Worm (Caenorhabditis elegans) whole organism, L1 larva: Measurements from ENCODE around the gene F11D11.6.

Experiments
- C16A3.4 ChIP-seq: fragments of 150-350 bp; optimal IDR thresholded peaks from 2 replicates; lab custom pipeline; 2014; ENCODE audit warnings: missing biosample characterization, missing genetic modification characterization
- C34B4.2 ChIP-seq: sonication (generic microtip); optimal IDR thresholded peaks from 2 replicates; lab custom pipeline; 2017; ENCODE audit warnings: mild to moderate bottlenecking, missing genetic modification characterization, missing compliant biosample characterization
- aha-1 ChIP-seq: fragments of 150-350 bp; optimal IDR thresholded peaks from 2 replicates; lab custom pipeline; 2014; ENCODE audit warnings: missing biosample characterization, missing genetic modification characterization
- aly-2 ChIP-seq: fragments of 150-350 bp; optimal IDR thresholded peaks from 2 replicates; lab custom pipeline; 2014; ENCODE audit warnings: missing biosample characterization, missing genetic modification characterization
- ama-1 ChIP-seq: fragments of 150-350 bp; optimal IDR thresholded peaks from 2 replicates; lab custom pipeline; 2014
- blmp-1 ChIP-seq: fragments of 150-350 bp; optimal IDR thresholded peaks from 2 replicates; lab custom pipeline; 2014; ENCODE audit warnings: missing biosample characterization, missing genetic modification characterization
- ceh-63 ChIP-seq: fragments of 200-800 bp; sonication (Bioruptor generic); optimal IDR thresholded peaks from 2 replicates; lab custom pipeline; 2018; ENCODE audit warnings: mild to moderate bottlenecking, missing genetic modification characterization, missing compliant biosample characterization
- ceh-82 ChIP-seq, 3 experiments: fragments of 150-350 bp in 1 of 3; sonication (generic microtip) in 2 of 3; optimal IDR thresholded peaks; 2 replicates each; lab custom pipeline; 2014 to 2017; ENCODE audit warnings: missing biosample characterization in 3 of 3, missing genetic modification characterization in 3 of 3
- dpl-1 ChIP-seq, 3 experiments: fragments of 150-350 bp in 2 of 3; sonication (generic microtip) in 1 of 3; optimal IDR thresholded peaks; 2 replicates each; lab custom pipeline; 2014 to 2017; ENCODE audit warnings: missing biosample characterization in 3 of 3, missing genetic modification characterization in 3 of 3, missing genetic modification reagents in 3 of 3
- efl-1 ChIP-seq, 4 experiments: fragments of 150-350 bp; optimal IDR thresholded peaks in 3 of 4; peaks in 1 of 4; 1 replicate in 1 of 4; 2 replicates in 3 of 4; lab custom pipeline; 2014; ENCODE audit warnings: missing biosample characterization in 2 of 4, missing genetic modification characterization in 2 of 4, missing genetic modification reagents in 2 of 4
- egl-27 ChIP-seq, 2 experiments: fragments of 150-350 bp in 1 of 2; sonication (generic microtip); optimal IDR thresholded peaks; 3 replicates each; lab custom pipeline; 2017 to 2018; ENCODE audit warnings: missing biosample characterization in 2 of 2, missing genetic modification characterization in 2 of 2, missing genetic modification reagents in 2 of 2
- elt-2 ChIP-seq: sonication (generic microtip); optimal IDR thresholded peaks from 2 replicates; lab custom pipeline; 2016; ENCODE audit warnings: missing genetic modification characterization, mild to moderate bottlenecking, inconsistent platforms, missing compliant biosample characterization, missing genetic modification reagents
- elt-3 ChIP-seq, 6 experiments: fragments of 150-350 bp in 1 of 6; sonication (generic microtip); optimal IDR thresholded peaks; 2 replicates each; lab custom pipeline; 2017 to 2018; ENCODE audit warnings: missing biosample characterization in 6 of 6, missing genetic modification characterization in 6 of 6, inconsistent platforms in 1 of 6
- ets-5 ChIP-seq: fragments of 200-800 bp; sonication (Bioruptor generic); IDR thresholded peaks from 2 replicates; pipeline ENCODE4 v1.3.6; 2022; ENCODE audit warnings: missing genetic modification characterization, missing compliant biosample characterization
- fkh-10 ChIP-seq: sonication (generic microtip); optimal IDR thresholded peaks from 2 replicates; lab custom pipeline; 2017; ENCODE audit warnings: missing biosample characterization, missing genetic modification reagents, missing genetic modification characterization
- fkh-8 ChIP-seq: sonication (generic microtip); optimal IDR thresholded peaks from 2 replicates; lab custom pipeline; 2016; ENCODE audit warnings: mild to moderate bottlenecking, missing genetic modification characterization, missing compliant biosample characterization
- grh-1 ChIP-seq: fragments of 200-800 bp; sonication (Bioruptor generic); IDR thresholded peaks from 2 replicates; pipeline ENCODE4 v1.3.6; 2022; ENCODE audit warnings: missing genetic modification reagents, missing genetic modification characterization, missing compliant biosample characterization
- irx-1 ChIP-seq: sonication (generic microtip); optimal IDR thresholded peaks from 2 replicates; lab custom pipeline; 2016; ENCODE audit warnings: missing genetic modification characterization, missing compliant biosample characterization
- jun-1 ChIP-seq: fragments of 150-350 bp; optimal IDR thresholded peaks from 2 replicates; lab custom pipeline; 2014; ENCODE audit warnings: missing biosample characterization, missing genetic modification reagents, missing genetic modification characterization
- lin-14 ChIP-seq: fragments of 200-800 bp; sonication (Bioruptor generic); optimal IDR thresholded peaks from 2 replicates; lab custom pipeline; 2018; ENCODE audit warnings: mild to moderate bottlenecking, missing genetic modification characterization, moderate library complexity, missing compliant biosample characterization
- lin-15B ChIP-seq: fragments of 150-350 bp; sonication (generic microtip); optimal IDR thresholded peaks from 3 replicates; lab custom pipeline; 2014; ENCODE audit warnings: missing biosample characterization, missing genetic modification characterization
- lin-35 ChIP-seq, 2 experiments: fragments of 150-350 bp; optimal IDR thresholded peaks; 2 replicates each; lab custom pipeline; 2014; ENCODE audit warnings: missing biosample characterization in 2 of 2, missing genetic modification characterization in 2 of 2, missing genetic modification reagents in 2 of 2
- lsy-2 ChIP-seq, 2 experiments: fragments of 150-350 bp; optimal IDR thresholded peaks; 2 replicates each; lab custom pipeline; 2014; ENCODE audit warnings: missing biosample characterization in 2 of 2, missing genetic modification characterization in 2 of 2
- mab-9 ChIP-seq: fragments of 200-800 bp; sonication (Bioruptor generic); IDR thresholded peaks from 2 replicates; pipeline ENCODE4 v1.3.6; 2022; ENCODE audit warnings: missing genetic modification reagents, missing genetic modification characterization, missing compliant biosample characterization
- mdl-1 ChIP-seq, 2 experiments: fragments of 150-350 bp; optimal IDR thresholded peaks; 2 replicates each; lab custom pipeline; 2014 to 2017; ENCODE audit warnings: missing biosample characterization in 2 of 2, missing genetic modification characterization in 2 of 2, inconsistent platforms in 1 of 2
- mep-1 ChIP-seq: fragments of 150-350 bp; optimal IDR thresholded peaks from 2 replicates; lab custom pipeline; 2014; ENCODE audit warnings: missing biosample characterization, missing genetic modification characterization
- nhr-19 ChIP-seq: fragments of 200-800 bp; sonication (Bioruptor generic); conservative IDR thresholded peaks from 2 replicates; pipeline ENCODE4 v1.3.6; 2022; ENCODE audit warnings: missing genetic modification characterization, missing compliant biosample characterization
- nhr-28 ChIP-seq: fragments of 150-350 bp; optimal IDR thresholded peaks from 2 replicates; lab custom pipeline; 2014; ENCODE audit warnings: missing biosample characterization, missing genetic modification characterization
- nhr-47 ChIP-seq: sonication (generic microtip); optimal IDR thresholded peaks from 2 replicates; lab custom pipeline; 2016; ENCODE audit warnings: mild to moderate bottlenecking, missing genetic modification characterization, moderate library complexity, missing compliant biosample characterization
- nhr-77 ChIP-seq: fragments of 150-350 bp; optimal IDR thresholded peaks from 2 replicates; lab custom pipeline; 2014; ENCODE audit warnings: missing biosample characterization, missing genetic modification characterization
- nhr-84 ChIP-seq: sonication (generic microtip); optimal IDR thresholded peaks from 2 replicates; lab custom pipeline; 2017; ENCODE audit warnings: missing biosample characterization, missing genetic modification characterization
- nhr-85 ChIP-seq: sonication (generic microtip); peaks from one replicate; lab custom pipeline; 2016; ENCODE audit warnings: missing genetic modification characterization, inconsistent platforms, missing compliant biosample characterization
- nhr-90 ChIP-seq: sonication (generic microtip); optimal IDR thresholded peaks from 2 replicates; lab custom pipeline; 2016; ENCODE audit warnings: mild to moderate bottlenecking, missing genetic modification characterization, missing compliant biosample characterization; ENCODE audit not compliant: poor library complexity
- pax-3 ChIP-seq: fragments of 200-800 bp; sonication (Bioruptor generic); optimal IDR thresholded peaks from 2 replicates; lab custom pipeline; 2018; ENCODE audit warnings: mild to moderate bottlenecking, missing genetic modification characterization, moderate library complexity, missing compliant biosample characterization
- pqm-1 ChIP-seq: sonication (generic microtip); optimal IDR thresholded peaks from 3 replicates; lab custom pipeline; 2017; ENCODE audit warnings: missing biosample characterization, missing genetic modification characterization
- rnt-1 ChIP-seq: sonication (generic microtip); optimal IDR thresholded peaks from 2 replicates; lab custom pipeline; 2016; ENCODE audit warnings: mild to moderate bottlenecking, missing genetic modification characterization, moderate library complexity, missing compliant biosample characterization
- snpc-4 ChIP-seq: fragments of 150-350 bp; optimal IDR thresholded peaks from 2 replicates; lab custom pipeline; 2014; ENCODE audit warnings: missing biosample characterization, missing genetic modification characterization
- sptf-1 ChIP-seq: fragments of 150-350 bp; optimal IDR thresholded peaks from 2 replicates; lab custom pipeline; 2014; ENCODE audit warnings: missing biosample characterization, missing genetic modification characterization
- tlp-1 ChIP-seq: fragments of 150-350 bp; optimal IDR thresholded peaks from 2 replicates; lab custom pipeline; 2014; ENCODE audit warnings: missing biosample characterization, missing genetic modification characterization
- unc-130 ChIP-seq: fragments of 150-350 bp; optimal IDR thresholded peaks from 2 replicates; lab custom pipeline; 2017; ENCODE audit warnings: missing biosample characterization, missing genetic modification characterization, inconsistent platforms
- zip-4 ChIP-seq: fragments of 200-800 bp; sonication (Bioruptor generic); optimal IDR thresholded peaks from 2 replicates; lab custom pipeline; 2018; ENCODE audit warnings: mild to moderate bottlenecking, missing genetic modification characterization, moderate library complexity, missing compliant biosample characterization
- ztf-4 ChIP-seq: fragments of 150-350 bp; optimal IDR thresholded peaks from 2 replicates; lab custom pipeline; 2014; ENCODE audit warnings: missing biosample characterization, missing genetic modification characterization

Gene F11D11.6

DNA sequence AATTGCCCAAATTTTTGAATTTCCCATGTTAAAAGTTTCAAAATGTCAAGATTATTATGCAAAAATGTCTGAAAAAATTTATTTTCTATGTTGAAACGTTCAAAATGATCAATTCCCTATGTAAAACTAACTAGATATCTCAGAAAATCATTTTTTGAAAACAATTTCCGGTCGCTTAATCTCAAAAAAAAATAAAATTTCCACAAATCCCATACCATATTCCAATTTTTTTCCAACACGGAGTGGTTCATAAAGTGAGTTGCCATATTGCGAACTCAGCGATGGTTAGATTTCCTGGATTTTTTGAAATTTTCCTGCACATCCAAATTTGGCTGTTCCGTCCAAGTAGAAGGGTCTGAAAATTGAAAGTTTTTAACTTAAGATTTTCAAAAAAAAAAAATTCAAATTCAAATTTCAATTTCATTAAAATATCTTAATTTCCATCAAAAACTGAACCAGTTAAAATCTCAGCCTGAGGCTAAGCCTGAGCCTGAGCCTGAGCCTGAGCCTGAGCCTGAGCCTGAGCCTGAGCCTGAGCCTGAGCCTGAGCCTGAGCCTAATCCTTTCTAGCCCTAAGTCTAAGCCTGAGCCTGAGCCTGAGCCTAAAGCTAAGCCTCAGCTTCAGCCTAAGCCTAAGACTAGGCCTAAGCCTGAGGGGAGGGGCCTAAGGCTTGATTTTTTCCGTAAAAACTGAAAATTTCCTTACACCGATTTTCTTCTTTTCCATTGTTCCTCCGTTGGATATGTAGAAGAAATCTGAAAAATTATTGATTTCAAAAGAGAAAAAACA, 30.2 kb downstream of the F11D11.6 start:
- TF ChIP-seq efl-1 (optimal IDR thresholded peaks at IDR 0.05; lab: Kevin White, UChicago) (no peak), efl-1 (GFP tag; optimal IDR thresholded peaks at IDR 0.05 in 1 of 2; lab: Kevin White, UChicago) (peak in 1 of 2 experiments; percentile 64), ama-1 (lab: Kevin White, UChicago) (no peak), ets-5 (0 out of 2 replicates have a peak, but pooled peaks have one; percentile 28), ceh-63 (peak; percentile 22), elt-2 (tag; lab: Kevin White, UChicago) (no peak), sptf-1 (peak; percentile 100)

DNA sequence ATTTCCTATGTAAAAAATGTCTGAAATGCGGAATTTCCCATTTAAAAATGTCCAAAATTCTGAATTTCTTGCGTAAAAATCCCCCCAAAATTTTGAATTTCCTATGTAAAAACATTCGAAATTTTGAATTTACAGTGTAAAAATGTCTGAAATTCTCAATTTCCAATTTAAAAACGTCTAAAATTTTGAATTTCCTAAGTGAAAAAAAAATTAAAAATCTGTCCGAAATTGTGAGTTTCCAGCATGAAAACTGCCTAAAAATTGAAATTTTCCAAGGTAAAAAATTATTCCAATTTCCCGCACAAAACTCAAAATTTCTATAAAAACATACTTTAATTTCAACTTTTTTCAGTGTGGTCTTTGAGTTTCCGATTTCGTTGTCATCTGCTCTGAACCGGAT, 31.1 kb downstream of the F11D11.6 start:
- TF ChIP-seq grh-1 (GFP tag; lab: Robert Waterston, UW), result 0 out of 2 replicates have a peak, but pooled peaks have one; percentile 15
- no peak for TF ChIP-seq egl-27 (tag; optimal IDR thresholded peaks at IDR 0.05; lab: Kevin White, UChicago)

DNA sequence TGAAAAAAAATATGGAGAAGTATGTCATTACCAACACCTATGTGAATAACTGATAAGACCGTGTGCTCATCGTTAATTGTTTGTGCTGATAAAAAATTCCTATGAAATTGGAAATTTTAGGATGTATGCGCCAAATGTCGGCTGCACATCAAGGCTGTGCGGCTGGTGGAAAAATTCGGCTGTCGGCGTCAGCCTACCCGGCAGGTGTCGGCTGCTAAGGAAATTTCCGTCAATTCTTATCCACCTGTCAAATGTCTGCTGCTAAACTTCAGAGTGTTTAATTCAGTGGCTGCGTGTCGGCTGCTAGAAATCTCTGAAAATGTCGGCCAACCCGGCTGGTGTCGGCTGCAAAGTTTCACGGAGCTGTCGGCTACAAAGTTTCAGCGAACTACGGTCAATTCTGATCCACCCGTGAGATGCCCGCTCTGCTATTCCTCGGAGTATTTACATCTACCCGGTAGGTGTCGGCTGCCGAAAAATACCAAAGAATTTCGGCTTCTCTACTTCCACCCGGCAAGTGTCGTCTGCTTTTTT, 32.9 kb downstream of the F11D11.6 start, which contains the start of gene Y17D7C.2:
TSS of gene Y17D7C.2 (minus strand) at position 32 of the 534 bp plus-strand sequence.
- TF ChIP-seq C16A3.4 (tag; lab: Kevin White, UChicago) (no peak), lin-14 (GFP tag; lab: Kevin White, UChicago) (no peak), C34B4.2 (tag; lab: Kevin White, UChicago) (peak; percentile 14), egl-27 (tag; optimal IDR thresholded peaks at IDR 0.05; lab: Kevin White, UChicago) (no peak), aha-1 (tag; lab: Kevin White, UChicago) (no peak), ceh-82 (tag; optimal IDR thresholded peaks at IDR 0.05; lab: Kevin White, UChicago) (no peak), lsy-2 (tag; optimal IDR thresholded peaks at IDR 0.05; lab: Kevin White, UChicago) (no peak), nhr-47 (tag; lab: Kevin White, UChicago) (no peak), nhr-84 (tag; lab: Kevin White, UChicago) (no peak), efl-1 (optimal IDR thresholded peaks at IDR 0.05; lab: Kevin White, UChicago) (no peak), efl-1 (GFP tag; optimal IDR thresholded peaks at IDR 0.05 in 1 of 2; lab: Kevin White, UChicago) (peak in 1 of 2 experiments; percentile 87), lin-15B (no peak), tlp-1 (tag; lab: Kevin White, UChicago) (no peak), nhr-90 (tag; lab: Kevin White, UChicago) (no peak), elt-2 (tag; lab: Kevin White, UChicago) (peak; percentile 24), unc-130 (no peak), grh-1 (GFP tag; lab: Robert Waterston, UW) (0 out of 2 replicates have a peak, but pooled peaks have one; percentile 42), nhr-85 (tag; lab: Kevin White, UChicago) (peak; percentile 75), dpl-1 (GFP tag; optimal IDR thresholded peaks at IDR 0.05; lab: Kevin White, UChicago) (no peak), ets-5 (0 out of 2 replicates have a peak, but pooled peaks have one; percentile 79), nhr-28 (no peak)

DNA sequence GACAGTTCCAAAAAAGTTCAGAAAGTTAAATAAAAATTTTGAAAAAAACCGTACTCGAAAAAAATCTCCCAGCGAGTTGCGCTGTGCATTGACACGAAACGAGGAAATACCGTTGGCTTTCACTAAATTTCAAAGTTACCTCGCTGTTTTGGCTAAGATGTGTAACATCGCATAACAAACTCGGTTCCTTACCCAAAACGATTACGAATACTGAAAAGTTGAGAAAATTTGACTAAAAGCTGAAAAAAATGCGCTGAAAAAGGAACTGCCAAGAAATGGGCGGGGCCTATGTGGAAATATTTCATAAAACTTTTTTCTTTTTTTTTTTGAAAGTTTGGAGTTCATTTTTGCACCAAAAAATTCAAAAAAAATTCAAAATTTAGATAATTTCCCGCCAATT, 33.5 kb downstream of the F11D11.6 start:
- TF ChIP-seq efl-1 (optimal IDR thresholded peaks at IDR 0.05; lab: Kevin White, UChicago) (no peak), efl-1 (GFP tag; optimal IDR thresholded peaks at IDR 0.05 in 1 of 2; lab: Kevin White, UChicago) (peak in 1 of 2 experiments; percentile 91), ztf-4 (no peak)

DNA sequence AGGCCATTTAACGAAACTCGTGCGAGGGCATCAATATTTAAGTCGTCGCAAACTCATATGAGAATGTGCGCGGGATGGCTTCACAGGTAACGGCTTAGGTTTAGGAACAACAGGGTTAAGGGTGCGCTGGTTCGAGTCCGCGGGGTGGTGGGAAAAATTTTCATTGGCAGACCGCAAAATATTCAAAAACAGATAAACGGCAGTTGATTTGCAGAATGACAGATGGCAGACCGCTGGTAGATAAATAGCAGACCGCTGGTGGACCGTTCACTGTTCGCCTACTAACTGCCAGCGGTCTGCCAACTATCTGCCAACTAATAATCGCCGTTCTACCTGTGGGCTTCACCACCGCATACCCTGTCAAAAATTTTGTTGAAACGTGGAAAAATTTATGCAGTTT, 40.8 kb downstream of the F11D11.6 start:
- TF ChIP-seq pqm-1 (tag; lab: Kevin White, UChicago) (no peak), irx-1 (tag; lab: Kevin White, UChicago) (no peak), nhr-90 (tag; lab: Kevin White, UChicago) (no peak), rnt-1 (tag; lab: Kevin White, UChicago) (no peak), jun-1 (tag; lab: Kevin White, UChicago) (no peak), fkh-10 (GFP tag; lab: Kevin White, UChicago) (no peak), aly-2 (tag; lab: Kevin White, UChicago) (no peak), mab-9 (no peak), fkh-8 (tag; lab: Kevin White, UChicago) (no peak), mdl-1 (tag; optimal IDR thresholded peaks at IDR 0.05; lab: Kevin White, UChicago) (no peak), nhr-77 (tag; lab: Kevin White, UChicago) (no peak), ets-5 (0 out of 2 replicates have a peak, but pooled peaks have one; percentile 34), lin-35 (GFP tag; optimal IDR thresholded peaks at IDR 0.05; lab: Kevin White, UChicago) (no peak), blmp-1 (tag; lab: Kevin White, UChicago) (no peak), nhr-19 (0 out of 2 replicates have a peak, but pooled peaks have one; percentile 34), nhr-85 (tag; lab: Kevin White, UChicago) (peak; percentile 72), mep-1 (tag; lab: Kevin White, UChicago) (no peak), pax-3 (tag; lab: Kevin White, UChicago) (no peak), elt-3 (tag; optimal IDR thresholded peaks at IDR 0.05; lab: Kevin White, UChicago) (no peak), snpc-4 (tag; lab: Kevin White, UChicago) (no peak), zip-4 (no peak)
